Fruit fly (Drosophila melanogaster): ENCODE data around the gene CG11854.

Gene CG11854

dm6 chr3R:25258628-25259240 lies 16.9 kb downstream of the CG11854 start, which contains the start of gene CG11857 (continued):
- TF ChIP-seq cas (GFP tag; IDR thresholded peaks at IDR 0.05) (peak; percentile 98), wek (GFP tag; optimal IDR thresholded peaks at IDR 0.05) (peak; percentile 79), ttk (GFP tag; IDR thresholded peaks at IDR 0.05) (peak; percentile 99), vvl (GFP tag; IDR thresholded peaks at IDR 0.05) (peak; percentile 99), CG13624 (GFP tag; optimal IDR thresholded peaks at IDR 0.05) (peak; percentile 99), ham (GFP tag; IDR thresholded peaks at IDR 0.05) (peak; percentile 96), zfh2 (GFP tag; optimal IDR thresholded peaks at IDR 0.05) (peak; percentile 99), CG1832 (GFP tag; optimal IDR thresholded peaks at IDR 0.05) (no peak), maf-S (GFP tag; optimal IDR thresholded peaks at IDR 0.05) (peak; percentile 98), NC2α (GFP tag; optimal IDR thresholded peaks at IDR 0.05) (peak; percentile 90), CkIIα-i1 (GFP tag; IDR thresholded peaks at IDR 0.05) (peak; percentile 90), CG6813 (GFP tag; optimal IDR thresholded peaks at IDR 0.05) (peak; percentile 87), Usf (GFP tag; optimal IDR thresholded peaks at IDR 0.05) (peak; percentile 96), otp (GFP tag; IDR thresholded peaks at IDR 0.05) (peak; percentile 97), MTF-1 (GFP tag; optimal IDR thresholded peaks at IDR 0.05; ENCODE audit: borderline replicate concordance) (peak; percentile 91), CG7786 (GFP tag; optimal IDR thresholded peaks at IDR 0.05) (peak; percentile 98), Ets65A (GFP tag) (peak; percentile 100), Hr3 (GFP tag; optimal IDR thresholded peaks at IDR 0.05) (peak; percentile 99), hkb (optimal IDR thresholded peaks at IDR 0.05) (no peak), hkb (GFP tag; IDR thresholded peaks at IDR 0.05) (peak; percentile 98), dati (GFP tag; IDR thresholded peaks at IDR 0.05) (peak; percentile 95), CG5245 (GFP tag; optimal IDR thresholded peaks at IDR 0.05) (peak; percentile 98), MESR4 (GFP tag; optimal IDR thresholded peaks at IDR 0.05) (peak; percentile 91), onecut (GFP tag; IDR thresholded peaks at IDR 0.05) (peak; percentile 93), h (optimal IDR thresholded peaks at IDR 0.05) (no peak), zen (tag; optimal IDR thresholded peaks at IDR 0.05) (peak; percentile 99), CG32772 (GFP tag; IDR thresholded peaks at IDR 0.05) (peak; percentile 99), CG34224 (GFP tag; IDR thresholded peaks at IDR 0.05; ENCODE audit: partially characterized antibody) (peak; percentile 100), fru (optimal IDR thresholded peaks at IDR 0.05) (no peak), crol (GFP tag; IDR thresholded peaks at IDR 0.05) (peak; percentile 80), sug (tag; optimal IDR thresholded peaks at IDR 0.05) (peak; percentile 97), chn (GFP tag; optimal IDR thresholded peaks at IDR 0.05) (peak; percentile 98), CG14441 (GFP tag; IDR thresholded peaks at IDR 0.05) (peak; percentile 99), CG3838 (GFP tag; optimal IDR thresholded peaks at IDR 0.05) (peak; percentile 95), exex (tag; optimal IDR thresholded peaks at IDR 0.05) (peak; percentile 89), run (tag; optimal IDR thresholded peaks at IDR 0.05) (peak; percentile 80), Hmr (GFP tag; optimal IDR thresholded peaks at IDR 0.05) (peak; percentile 97), Vsx1 (GFP tag; optimal IDR thresholded peaks at IDR 0.05) (peak; percentile 88), crc (GFP tag; optimal IDR thresholded peaks at IDR 0.05) (peak; percentile 95)

dm6 chr3R:25260670-25261069 lies 18.9 kb downstream of the CG11854 start:
- TF ChIP-seq grn (GFP tag; optimal IDR thresholded peaks at IDR 0.05) = peak; percentile 53
- TF ChIP-seq lbe (GFP tag; optimal IDR thresholded peaks at IDR 0.05) = peak; percentile 21
- no peak for TF ChIP-seq CG32767 (GFP tag; IDR thresholded peaks at IDR 0.05)
- peak; percentile 53; the same call in 1 of the 2 replicates for TF ChIP-seq GATAe (GFP tag; conservative IDR thresholded peaks at IDR 0.05)
- TF ChIP-seq CG34422 (GFP tag; IDR thresholded peaks at IDR 0.05) = no peak
- TF ChIP-seq mirr (GFP tag; optimal IDR thresholded peaks at IDR 0.05) = peak; percentile 93
- no peak for TF ChIP-seq NfI (GFP tag; optimal IDR thresholded peaks at IDR 0.05)
- TF ChIP-seq CG34376 (GFP tag; optimal IDR thresholded peaks at IDR 0.05) = peak; percentile 47
- TF ChIP-seq D19A (tag; optimal IDR thresholded peaks at IDR 0.05) = peak; percentile 52
- TF ChIP-seq sens (GFP tag) = peak; percentile 48
- TF ChIP-seq exex (tag; optimal IDR thresholded peaks at IDR 0.05) = peak; percentile 97
